Fruit fly (Drosophila melanogaster): ENCODE measurements around the gene dar1.

dar1 gene

DNA sequence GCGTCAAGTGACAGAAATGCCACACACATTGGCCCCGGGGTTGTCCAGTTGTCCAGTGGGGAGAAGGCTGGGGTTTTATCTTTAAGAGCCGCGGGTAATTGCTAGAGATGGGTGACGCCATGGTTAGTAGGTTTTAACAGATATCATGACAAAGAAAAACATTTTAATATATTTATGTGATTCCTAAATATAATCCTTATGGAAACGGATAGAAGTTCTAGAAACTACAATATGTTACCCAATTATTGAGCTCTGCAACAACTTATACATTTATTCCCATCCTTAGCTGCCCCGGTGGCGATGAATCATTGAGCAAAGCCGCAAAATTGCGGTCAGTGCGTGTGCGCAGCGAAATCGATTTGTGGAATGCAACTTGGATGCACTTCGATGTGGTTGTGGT, 75.9 kb downstream of the dar1 start:
- no peak for TF ChIP-seq Mnt (GFP tag; optimal IDR thresholded peaks at IDR 0.05)
- TF ChIP-seq pad (GFP tag; optimal IDR thresholded peaks at IDR 0.05), result no peak
- TF ChIP-seq CG12768 (GFP tag; optimal IDR thresholded peaks at IDR 0.05), result no peak
- no peak for TF ChIP-seq ovo (GFP tag; optimal IDR thresholded peaks at IDR 0.05)
- no peak for TF ChIP-seq CG1620 (GFP tag; optimal IDR thresholded peaks at IDR 0.05)
- TF ChIP-seq cic (GFP tag; optimal IDR thresholded peaks at IDR 0.05), result no peak
- no peak for TF ChIP-seq CG14711 (tag; optimal IDR thresholded peaks at IDR 0.05)
- TF ChIP-seq CG11617 (GFP tag; optimal IDR thresholded peaks at IDR 0.05), result no peak
- no peak for TF ChIP-seq toe (GFP tag; optimal IDR thresholded peaks at IDR 0.05)
- no peak for TF ChIP-seq Hr96 (GFP tag; optimal IDR thresholded peaks at IDR 0.05)
- TF ChIP-seq Clk (GFP tag; optimal IDR thresholded peaks at IDR 0.05), result no peak
- TF ChIP-seq CG33017 (tag; optimal IDR thresholded peaks at IDR 0.05), result no peak
- no peak for TF ChIP-seq CG7045 (GFP tag; optimal IDR thresholded peaks at IDR 0.05)
- TF ChIP-seq CG7101 (tag; optimal IDR thresholded peaks at IDR 0.05), result no peak
- no peak for TF ChIP-seq CG5204 (GFP tag; optimal IDR thresholded peaks at IDR 0.05)
- TF ChIP-seq tj (GFP tag; optimal IDR thresholded peaks at IDR 0.05), result no peak
- no peak for TF ChIP-seq bab1 (GFP tag; optimal IDR thresholded peaks at IDR 0.05)

dm6 chr3L:3702489-3702888, 76.3 kb downstream of the dar1 start:
- TF ChIP-seq Mnt (GFP tag; optimal IDR thresholded peaks at IDR 0.05) (no peak), ovo (GFP tag; optimal IDR thresholded peaks at IDR 0.05) (no peak), Clk (GFP tag; optimal IDR thresholded peaks at IDR 0.05) (no peak), cic (GFP tag; optimal IDR thresholded peaks at IDR 0.05) (no peak), CG14711 (tag; optimal IDR thresholded peaks at IDR 0.05) (no peak), pad (GFP tag; optimal IDR thresholded peaks at IDR 0.05) (no peak), kay (GFP tag; ENCODE audit: borderline replicate concordance) (no peak), Hr96 (GFP tag; optimal IDR thresholded peaks at IDR 0.05) (no peak), CG5204 (GFP tag; optimal IDR thresholded peaks at IDR 0.05) (no peak), CG11617 (GFP tag; optimal IDR thresholded peaks at IDR 0.05) (no peak), CG12768 (GFP tag; optimal IDR thresholded peaks at IDR 0.05) (no peak), cnc (optimal IDR thresholded peaks at IDR 0.05) (no peak), bab1 (GFP tag; optimal IDR thresholded peaks at IDR 0.05) (no peak), CG7101 (tag; optimal IDR thresholded peaks at IDR 0.05) (no peak), Crg-1 (GFP tag; optimal IDR thresholded peaks at IDR 0.05) (no peak), toe (GFP tag; optimal IDR thresholded peaks at IDR 0.05) (no peak), tj (GFP tag; optimal IDR thresholded peaks at IDR 0.05) (no peak), CG7045 (GFP tag; optimal IDR thresholded peaks at IDR 0.05) (no peak)
